Worm (Caenorhabditis elegans): ENCODE results near the gene daf-4.

ce11 chrIII:5585711-5586110 lies 39.2 kb upstream of the daf-4 start:
- TF ChIP-seq nhr-6 (tag; optimal IDR thresholded peaks at IDR 0.05) = no peak
- no peak for TF ChIP-seq fos-1 (tag; optimal IDR thresholded peaks at IDR 0.05)
- TF ChIP-seq ztf-11 (tag; optimal IDR thresholded peaks at IDR 0.05) = no peak
- TF ChIP-seq elt-3 (tag; optimal IDR thresholded peaks at IDR 0.05) = no peak
- TF ChIP-seq ceh-16 (tag; optimal IDR thresholded peaks at IDR 0.05) = no peak
- no peak for TF ChIP-seq lin-39 (tag; optimal IDR thresholded peaks at IDR 0.05)
- TF ChIP-seq nhr-11 (tag; optimal IDR thresholded peaks at IDR 0.05) = no peak
- TF ChIP-seq snpc-4 (tag; optimal IDR thresholded peaks at IDR 0.05) = no peak
- no peak for TF ChIP-seq Y55F3AM.14 (GFP tag; optimal IDR thresholded peaks at IDR 0.05)
- TF ChIP-seq R02D3.7 (tag; optimal IDR thresholded peaks at IDR 0.05) = no peak
- TF ChIP-seq nhr-25 (tag; optimal IDR thresholded peaks at IDR 0.05) = no peak
- TF ChIP-seq nhr-21 (tag; optimal IDR thresholded peaks at IDR 0.05) = no peak
- TF ChIP-seq mdl-1 (tag; optimal IDR thresholded peaks at IDR 0.05) = no peak
- no peak for TF ChIP-seq zag-1 (tag; optimal IDR thresholded peaks at IDR 0.05)
